Worm (Caenorhabditis elegans): ENCODE data around the gene clec-61.
A peak's percentile ranks its signal among the peaks of the same experiment; 100 is the strongest.

Gene clec-61

DNA sequence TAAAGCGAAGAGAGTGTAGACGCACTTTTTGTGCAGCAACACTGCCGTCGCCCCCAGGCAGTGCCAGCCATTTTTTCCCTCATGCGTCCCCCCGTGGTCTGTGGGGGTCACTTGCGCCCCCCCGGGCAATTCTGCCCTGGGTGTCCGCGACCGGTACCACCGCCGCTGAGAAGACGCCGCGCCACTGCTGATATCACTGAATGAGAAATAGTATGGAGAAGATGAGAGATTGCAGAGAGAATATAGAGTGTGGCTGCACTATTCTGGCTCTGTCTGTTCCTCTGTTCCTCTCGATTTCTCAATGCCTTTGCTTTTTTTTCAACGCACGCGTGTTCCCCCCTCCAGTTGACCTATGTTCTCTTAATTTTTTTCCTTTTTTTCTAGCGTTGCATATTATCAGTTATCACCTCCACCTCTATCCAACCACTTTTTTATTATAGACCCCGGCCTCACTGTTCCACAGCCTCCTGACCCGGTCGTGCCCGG, 37.4 kb upstream of the clec-61 start, which contains the start of gene mab-10 (continued):
- TF ChIP-seq daf-16 (GFP tag; optimal IDR thresholded peaks at IDR 0.05) (peak in 1 of 2 experiments; percentile 26), daf-16 (tag; optimal IDR thresholded peaks at IDR 0.05) (peak; percentile 40), lin-15B (tag; optimal IDR thresholded peaks at IDR 0.05) (no peak), Y48G9A.11 (GFP tag; IDR thresholded peaks at IDR 0.05) (no peak), mes-2 (tag; optimal IDR thresholded peaks at IDR 0.05; ENCODE audit: poor library complexity, severe bottlenecking) (peak; percentile 55), gei-8 (GFP tag; optimal IDR thresholded peaks at IDR 0.05) (peak; percentile 20), ceh-44 (GFP tag; IDR thresholded peaks at IDR 0.05) (no peak), nhr-10 (tag; optimal IDR thresholded peaks at IDR 0.05) (no peak), T26A8.4 (GFP tag; IDR thresholded peaks at IDR 0.05) (0 out of 2 replicates have a peak, but pooled peaks have one; percentile 47), fkh-10 (GFP tag; optimal IDR thresholded peaks at IDR 0.05) (no peak), hlh-30 (tag; optimal IDR thresholded peaks at IDR 0.05; ENCODE audit: insufficient read depth) (peak; percentile 85), set-16 (GFP tag; IDR thresholded peaks at IDR 0.05) (peak; percentile 98), zip-2 (tag; optimal IDR thresholded peaks at IDR 0.05) (no peak), nhr-111 (GFP tag; optimal IDR thresholded peaks at IDR 0.05) (no peak), nhr-48 (tag; optimal IDR thresholded peaks at IDR 0.05) (peak; percentile 20), ztf-11 (tag; optimal IDR thresholded peaks at IDR 0.05) (no peak), F49E8.2 (tag; optimal IDR thresholded peaks at IDR 0.05; ENCODE audit: borderline replicate concordance) (no peak), F26F4.8 (GFP tag; conservative IDR thresholded peaks at IDR 0.05) (no peak), tag-97 (GFP tag; IDR thresholded peaks at IDR 0.05) (no peak), zag-1 (tag; optimal IDR thresholded peaks at IDR 0.05) (no peak), lin-29 (GFP tag; IDR thresholded peaks at IDR 0.05) (no peak), madf-9 (GFP tag; conservative IDR thresholded peaks at IDR 0.05) (no peak), mxl-2 (GFP tag; conservative IDR thresholded peaks at IDR 0.05) (no peak), dve-1 (tag; optimal IDR thresholded peaks at IDR 0.05; ENCODE audit: insufficient read depth) (peak; percentile 67), nhr-6 (tag; optimal IDR thresholded peaks at IDR 0.05) (peak; percentile 46), F37D6.2 (tag; optimal IDR thresholded peaks at IDR 0.05) (peak; percentile 17), nhr-42 (GFP tag; IDR thresholded peaks at IDR 0.05) (no peak), mxl-3 (GFP tag; optimal IDR thresholded peaks at IDR 0.05) (peak; percentile 83), lin-1 (GFP tag; IDR thresholded peaks at IDR 0.05) (peak; percentile 23; the same call in 1 of the 2 replicates), sdz-12 (GFP tag; optimal IDR thresholded peaks at IDR 0.05) (no peak), fos-1 (tag; optimal IDR thresholded peaks at IDR 0.05) (no peak), nhr-41 (GFP tag; IDR thresholded peaks at IDR 0.05) (no peak), T20F7.1 (GFP tag; optimal IDR thresholded peaks at IDR 0.05) (no peak), nhr-11 (tag; optimal IDR thresholded peaks at IDR 0.05) (peak; percentile 37), ceh-28 (tag; optimal IDR thresholded peaks at IDR 0.05) (no peak), snpc-4 (tag; optimal IDR thresholded peaks at IDR 0.05) (no peak), mep-1 (tag; optimal IDR thresholded peaks at IDR 0.05) (peak; percentile 64), ceh-32 (tag; optimal IDR thresholded peaks at IDR 0.05; ENCODE audit: poor library complexity) (peak; percentile 40), egl-27 (tag; optimal IDR thresholded peaks at IDR 0.05) (no peak), R02D3.7 (tag; optimal IDR thresholded peaks at IDR 0.05) (no peak), hmg-1.1 (GFP tag; IDR thresholded peaks at IDR 0.05) (peak; percentile 78), pqm-1 (tag; optimal IDR thresholded peaks at IDR 0.05) (peak; percentile 15), daf-19 (GFP tag; conservative IDR thresholded peaks at IDR 0.05) (no peak), unc-62 (GFP tag; optimal IDR thresholded peaks at IDR 0.05 in 1 of 2) (no peak), unc-62 (tag; optimal IDR thresholded peaks at IDR 0.05) (no peak), Y5F2A.4 (GFP tag; optimal IDR thresholded peaks at IDR 0.05) (no peak), lin-13 (GFP tag; optimal IDR thresholded peaks at IDR 0.05) (no peak), zip-11 (GFP tag; IDR thresholded peaks at IDR 0.05) (no peak), lir-3 (tag; optimal IDR thresholded peaks at IDR 0.05) (no peak), zfp-3 (GFP tag; conservative IDR thresholded peaks at IDR 0.05) (no peak), dmd-9 (GFP tag; IDR thresholded peaks at IDR 0.05) (no peak), nhr-102 (tag; optimal IDR thresholded peaks at IDR 0.05) (peak; percentile 17)

All from whole organism, L4 larva.